Fruit fly (Drosophila melanogaster) whole organism, wandering third instar larva: ENCODE results near the gene CG16974.

Experiments
- Abd-B ChIP-seq: fragments of >200 bp; optimal IDR thresholded peaks from 2 replicates; lab custom pipeline; 2017; ENCODE audit warnings: missing biosample characterization, missing genetic modification characterization
- CG32264 ChIP-seq: fragments of 200-800 bp; sonication (Bioruptor generic); optimal IDR thresholded peaks from 2 replicates; lab custom pipeline; 2016; ENCODE audit warnings: missing biosample characterization, missing genetic modification characterization
- CrebA ChIP-seq: fragments of 200-800 bp; sonication (Bioruptor generic); optimal IDR thresholded peaks from 2 replicates; lab custom pipeline; 2016; ENCODE audit warnings: missing biosample characterization, mild to moderate bottlenecking, missing genetic modification characterization, borderline replicate concordance
- Dfd ChIP-seq: fragments of >200 bp; optimal IDR thresholded peaks from 2 replicates; lab custom pipeline; 2017; ENCODE audit warnings: missing biosample characterization, missing genetic modification characterization
- Dif ChIP-seq: fragments of 200-275, 200-300 bp; sonication (Bioruptor generic); optimal IDR thresholded peaks from 2 replicates; lab custom pipeline; 2018; ENCODE audit warnings: missing biosample characterization, missing genetic modification characterization; ENCODE audit not compliant: partially characterized antibody
- GATAd ChIP-seq: sonication (Bioruptor generic); optimal IDR thresholded peaks from 2 replicates; lab custom pipeline; 2016; ENCODE audit warnings: missing biosample characterization, missing genetic modification characterization
- HLH106 ChIP-seq: fragments of 200-800 bp; optimal IDR thresholded peaks from 3 replicates; lab custom pipeline; 2019; ENCODE audit warnings: missing biosample characterization, mild to moderate bottlenecking, missing genetic modification characterization, moderate library complexity
- Hnf4 ChIP-seq: fragments of 200-800 bp; sonication (Bioruptor generic); optimal IDR thresholded peaks from 2 replicates; lab custom pipeline; 2016; ENCODE audit warnings: missing biosample characterization, mild to moderate bottlenecking, missing genetic modification characterization
- Hr78 ChIP-seq: fragments of >200 bp; optimal IDR thresholded peaks from 2 replicates; lab custom pipeline; 2017; ENCODE audit warnings: missing biosample characterization, missing genetic modification characterization
- Mio ChIP-seq: sonication (Bioruptor generic); optimal IDR thresholded peaks from 2 replicates; lab custom pipeline; 2016; ENCODE audit warnings: missing biosample characterization, missing genetic modification characterization
- Myc ChIP-seq: fragments of >200 bp; optimal IDR thresholded peaks from 2 replicates; lab custom pipeline; 2017
- N ChIP-seq: fragments of >200 bp; optimal IDR thresholded peaks from 2 replicates; lab custom pipeline; 2018; ENCODE audit warnings: missing biosample characterization, missing external identifiers, missing genetic modification characterization
- Rel ChIP-seq, 2 experiments: fragments of 200-800 bp; sonication (Bioruptor generic) in 1 of 2; optimal IDR thresholded peaks; 2 replicates in 1 of 2; 3 replicates in 1 of 2; lab custom pipeline; 2016 to 2019; ENCODE audit warnings: mild to moderate bottlenecking in 2 of 2, missing biosample characterization in 2 of 2, missing genetic modification characterization in 2 of 2, moderate library complexity in 1 of 2
- Sp1 ChIP-seq: fragments of 200-800 bp; sonication (Bioruptor generic); optimal IDR thresholded peaks from 3 replicates; lab custom pipeline; 2019; ENCODE audit warnings: missing biosample characterization, mild to moderate bottlenecking, missing genetic modification characterization, moderate library complexity
- Vsx2 ChIP-seq: fragments of 200-300, 225-300 bp; sonication (Bioruptor generic); optimal IDR thresholded peaks from 2 replicates; lab custom pipeline; 2018; ENCODE audit warnings: missing biosample characterization, missing genetic modification characterization; ENCODE audit not compliant: partially characterized antibody
- br ChIP-seq: fragments of 200-800 bp; sonication (Bioruptor generic); optimal IDR thresholded peaks from 2 replicates; lab custom pipeline; 2016; ENCODE audit warnings: missing biosample characterization, missing genetic modification characterization
- brk ChIP-seq: fragments of 200-800 bp; sonication (Bioruptor generic); optimal IDR thresholded peaks from 2 replicates; lab custom pipeline; 2016; ENCODE audit warnings: missing biosample characterization, mild to moderate bottlenecking, missing genetic modification characterization
- dl ChIP-seq, 2 experiments: fragments of 175-275, 200-275 bp in 1 of 2; fragments of 200-275 bp in 1 of 2; sonication (Bioruptor generic); optimal IDR thresholded peaks; lab custom pipeline; 2018; ENCODE audit warnings: mild to moderate bottlenecking in 2 of 2, missing biosample characterization in 2 of 2, missing genetic modification characterization in 2 of 2, moderate library complexity in 2 of 2; ENCODE audit not compliant: partially characterized antibody in 2 of 2, insufficient read depth in 1 of 2
- dmrt93B ChIP-seq: fragments of 200-800 bp; sonication (Bioruptor generic); optimal IDR thresholded peaks from 2 replicates; lab custom pipeline; 2018; ENCODE audit warnings: missing biosample characterization, mild to moderate bottlenecking, missing genetic modification characterization
- dsf ChIP-seq: sonication (Bioruptor generic); optimal IDR thresholded peaks from 2 replicates; lab custom pipeline; 2016; ENCODE audit warnings: missing biosample characterization, missing genetic modification characterization, borderline replicate concordance
- foxo ChIP-seq, 2 experiments: fragments of 200-800 bp; sonication (Bioruptor generic); optimal IDR thresholded peaks; 2 replicates in 1 of 2; 3 replicates in 1 of 2; lab custom pipeline; 2016 to 2017; ENCODE audit warnings: missing biosample characterization in 2 of 2, missing genetic modification characterization in 2 of 2
- h ChIP-seq: fragments of 200-800 bp; sonication (Bioruptor generic); optimal IDR thresholded peaks from 3 replicates; lab custom pipeline; 2016; ENCODE audit warnings: missing biosample characterization, mild to moderate bottlenecking, missing genetic modification characterization
- jim ChIP-seq: fragments of 175-275, 200-325 bp; sonication (Bioruptor generic); optimal IDR thresholded peaks from 2 replicates; lab custom pipeline; 2016; ENCODE audit warnings: missing biosample characterization, mild to moderate bottlenecking, missing genetic modification characterization
- pan ChIP-seq: fragments of >200 bp; optimal IDR thresholded peaks from 2 replicates; lab custom pipeline; 2017
- psq ChIP-seq: fragments of 200-800 bp; sonication (Bioruptor generic); optimal IDR thresholded peaks from 3 replicates; lab custom pipeline; 2017; ENCODE audit warnings: missing biosample characterization, mild to moderate bottlenecking, missing genetic modification characterization, moderate library complexity
- rgr ChIP-seq: fragments of 200-800 bp; sonication (Bioruptor generic); optimal IDR thresholded peaks from 3 replicates; lab custom pipeline; 2016; ENCODE audit warnings: missing biosample characterization, mild to moderate bottlenecking, missing genetic modification characterization
- sv ChIP-seq: fragments of 200-800 bp; sonication (Bioruptor generic); optimal IDR thresholded peaks from 3 replicates; lab custom pipeline; 2016; ENCODE audit warnings: missing biosample characterization, missing genetic modification characterization
- usp ChIP-seq: fragments of >200 bp; optimal IDR thresholded peaks from 2 replicates; lab custom pipeline; 2017; ENCODE audit warnings: missing biosample characterization, missing genetic modification characterization
- woc ChIP-seq: sonication (Bioruptor generic); optimal IDR thresholded peaks from 2 replicates; lab custom pipeline; 2016; ENCODE audit warnings: missing biosample characterization, mild to moderate bottlenecking, missing genetic modification characterization

The CG16974 gene

DNA sequence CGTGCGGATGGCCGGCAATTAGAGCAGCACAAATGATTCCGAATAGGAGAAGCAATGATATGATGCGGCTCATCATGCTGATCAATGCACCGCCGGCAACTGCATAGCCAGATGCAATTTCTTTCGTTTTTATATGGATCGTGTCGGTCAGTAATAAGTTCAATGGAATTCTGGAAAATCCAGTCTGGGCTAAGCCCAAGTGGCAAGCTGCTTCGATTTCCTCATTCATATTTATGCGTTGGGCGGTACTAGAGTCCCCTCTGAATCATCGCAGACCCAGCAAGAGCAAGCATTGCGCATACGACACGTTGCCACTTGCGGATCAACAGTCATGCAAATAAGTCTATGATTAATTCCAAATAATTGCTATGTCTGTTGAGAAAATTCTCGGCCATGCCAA lies 48.3 kb downstream of the CG16974 start, which contains the start of gene CG16978:
CG16978 (minus strand) TSS at position 101 of the 400 bp plus-strand sequence.
- no peak for TF ChIP-seq pan (lab: Kevin White, UChicago)
- no peak for TF ChIP-seq dl (GFP tag; optimal IDR thresholded peaks at IDR 0.05; lab: Kevin White, UChicago; ENCODE audit: insufficient read depth in 1 of 2, partially characterized antibody in 2 of 2)
- TF ChIP-seq usp (GFP tag; lab: Kevin White, UChicago), result no peak
- no peak for TF ChIP-seq Mio
- TF ChIP-seq Dif (GFP tag; lab: Kevin White, UChicago), result no peak
- no peak for TF ChIP-seq sv (GFP tag; lab: Kevin White, UChicago)
- no peak for TF ChIP-seq Hnf4
- no peak for TF ChIP-seq HLH106 (tag; lab: Kevin White, UChicago)
- no peak for TF ChIP-seq Dfd
- TF ChIP-seq Rel (GFP tag; optimal IDR thresholded peaks at IDR 0.05; lab: Kevin White, UChicago), result no peak
- no peak for TF ChIP-seq Rel (tag; optimal IDR thresholded peaks at IDR 0.05; lab: Kevin White, UChicago)

DNA sequence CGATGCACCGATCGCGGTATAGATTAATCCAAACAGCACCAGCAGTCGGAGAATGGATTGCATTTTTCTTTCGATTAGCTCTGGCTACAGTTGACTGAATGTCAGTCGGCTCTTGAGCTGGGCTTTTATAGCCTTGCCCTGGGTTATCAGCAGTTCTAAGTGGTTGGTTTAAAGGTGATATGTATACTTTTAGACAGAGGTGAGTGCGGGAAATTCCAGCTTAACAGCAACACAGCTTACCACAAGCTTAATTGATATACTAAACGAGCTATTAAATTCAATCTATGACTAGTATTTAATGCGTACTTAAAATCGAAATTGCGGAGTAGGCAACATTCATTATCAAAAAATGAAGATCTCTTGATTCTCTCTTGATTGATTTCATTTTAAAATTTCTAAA lies 49.0 kb downstream of the CG16974 start, which contains the start of gene CG9928:
CG9928 (minus strand) TSS at position 101 of the 400 bp plus-strand sequence.
- TF ChIP-seq Vsx2 (GFP tag; lab: Kevin White, UChicago), result no peak
- no peak for TF ChIP-seq Mio
- no peak for TF ChIP-seq CrebA (GFP tag; lab: Kevin White, UChicago)
- TF ChIP-seq N (GFP tag; lab: Kevin White, UChicago), result no peak
- no peak for TF ChIP-seq jim
- TF ChIP-seq CG32264 (GFP tag; lab: Kevin White, UChicago), result no peak
- TF ChIP-seq pan (lab: Kevin White, UChicago), result no peak
- TF ChIP-seq br (GFP tag; lab: Kevin White, UChicago), result no peak
- no peak for TF ChIP-seq Hr78 (GFP tag; lab: Kevin White, UChicago)
- TF ChIP-seq Hnf4, result no peak
- no peak for TF ChIP-seq brk
- no peak for TF ChIP-seq rgr (GFP tag; lab: Kevin White, UChicago)
- TF ChIP-seq psq (GFP tag; lab: Kevin White, UChicago), result no peak
- no peak for TF ChIP-seq woc (GFP tag; lab: Kevin White, UChicago)
- TF ChIP-seq Abd-B, result no peak
- TF ChIP-seq dsf (GFP tag; lab: Kevin White, UChicago), result no peak
- TF ChIP-seq Rel (GFP tag; optimal IDR thresholded peaks at IDR 0.05; lab: Kevin White, UChicago), result no peak
- no peak for TF ChIP-seq Rel (tag; optimal IDR thresholded peaks at IDR 0.05; lab: Kevin White, UChicago)
- TF ChIP-seq usp (GFP tag; lab: Kevin White, UChicago), result no peak
- TF ChIP-seq Sp1, result no peak
- TF ChIP-seq dmrt93B (GFP tag; lab: Kevin White, UChicago), result no peak

DNA sequence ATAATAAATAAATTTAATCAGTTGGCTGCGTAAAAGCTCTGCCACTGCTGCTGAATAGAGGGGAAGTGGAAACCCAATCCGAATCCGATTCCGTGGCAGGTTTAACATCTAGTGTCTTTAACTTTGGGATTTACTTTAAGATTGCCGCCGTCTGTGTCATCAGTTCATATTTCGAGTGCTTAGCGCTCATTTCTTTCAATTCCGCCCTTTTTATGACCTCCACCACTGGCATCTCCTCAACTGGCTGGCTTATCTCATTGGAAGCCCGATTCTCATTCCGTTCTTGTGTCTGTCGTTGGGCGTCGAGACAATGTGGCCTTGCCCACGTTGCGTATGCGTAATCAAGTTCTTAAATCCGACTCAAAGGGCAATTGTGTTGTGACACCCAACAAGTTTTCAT lies 50.9 kb downstream of the CG16974 start:
- TF ChIP-seq Dif (GFP tag; lab: Kevin White, UChicago) (no peak), sv (GFP tag; lab: Kevin White, UChicago) (no peak), jim (no peak), Myc (no peak), dl (GFP tag; optimal IDR thresholded peaks at IDR 0.05; lab: Kevin White, UChicago; ENCODE audit: insufficient read depth in 1 of 2, partially characterized antibody in 2 of 2) (no peak), Mio (no peak), GATAd (GFP tag; lab: Kevin White, UChicago) (no peak), psq (GFP tag; lab: Kevin White, UChicago) (no peak), dsf (GFP tag; lab: Kevin White, UChicago) (no peak), Abd-B (no peak), Hr78 (GFP tag; lab: Kevin White, UChicago) (no peak), foxo (GFP tag; optimal IDR thresholded peaks at IDR 0.05; lab: Kevin White, UChicago) (no peak)

DNA sequence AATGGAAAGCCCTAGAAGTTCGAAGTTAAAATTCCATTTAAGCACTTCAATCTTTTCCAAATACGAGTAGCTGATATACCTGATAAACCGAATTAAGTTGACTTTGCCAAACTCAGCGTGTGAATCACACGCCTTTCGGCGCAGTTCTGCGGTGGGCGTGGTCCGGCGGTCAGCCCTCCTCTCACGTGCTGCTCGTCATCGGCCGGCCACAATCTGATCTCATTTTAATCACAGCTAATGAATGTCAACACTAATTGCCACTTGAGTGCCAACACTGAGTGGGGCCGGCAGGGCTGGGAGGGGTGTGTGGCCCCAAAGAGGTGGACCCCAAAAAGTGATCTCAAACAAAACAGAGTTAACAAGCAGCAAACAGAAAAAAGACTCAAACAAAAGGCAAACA lies 55.9 kb downstream of the CG16974 start:
- TF ChIP-seq Rel (GFP tag; optimal IDR thresholded peaks at IDR 0.05; lab: Kevin White, UChicago), result no peak
- TF ChIP-seq Rel (tag; optimal IDR thresholded peaks at IDR 0.05; lab: Kevin White, UChicago), result peak; percentile 93
- TF ChIP-seq h, result no peak
- TF ChIP-seq CG32264 (GFP tag; lab: Kevin White, UChicago), result no peak
- TF ChIP-seq Vsx2 (GFP tag; lab: Kevin White, UChicago), result peak; percentile 62
- TF ChIP-seq, all 38 proteins: peak for 2
